Worm (Caenorhabditis elegans): ENCODE data around the gene ZC250.2.
A peak's percentile ranks its signal among the peaks of the same experiment; 100 is the strongest.

Gene ZC250.2

DNA sequence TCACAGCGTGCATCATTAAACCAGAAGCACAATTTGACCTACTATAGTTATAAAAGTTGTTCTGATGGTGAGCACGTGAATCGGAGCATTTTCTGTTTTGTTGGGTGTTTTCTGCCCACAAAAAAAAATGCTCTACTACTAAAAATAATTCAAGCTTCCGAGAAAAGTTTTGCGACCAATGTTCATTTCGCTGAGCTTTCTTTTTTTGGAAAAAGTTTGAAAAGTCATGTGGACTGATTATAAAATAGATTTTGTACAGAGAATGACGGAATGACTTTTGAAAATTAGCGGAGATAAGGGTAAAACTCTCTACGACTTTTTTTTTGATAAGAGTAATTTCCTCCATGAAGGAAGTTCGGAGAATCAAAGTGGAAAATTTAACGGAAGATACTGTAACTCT, 22.6 kb upstream of the ZC250.2 start (continued):
- TF ChIP-seq mdl-1 (tag; optimal IDR thresholded peaks at IDR 0.05) (peak in 1 of 2 experiments; percentile 16), unc-62 (GFP tag; optimal IDR thresholded peaks at IDR 0.05 in 1 of 2) (peak in 1 of 2 experiments; percentile 60), unc-62 (tag; optimal IDR thresholded peaks at IDR 0.05) (no peak), daf-16 (GFP tag; optimal IDR thresholded peaks at IDR 0.05) (no peak), daf-16 (tag; optimal IDR thresholded peaks at IDR 0.05) (peak; percentile 56), zfp-3 (GFP tag; conservative IDR thresholded peaks at IDR 0.05) (no peak)

DNA sequence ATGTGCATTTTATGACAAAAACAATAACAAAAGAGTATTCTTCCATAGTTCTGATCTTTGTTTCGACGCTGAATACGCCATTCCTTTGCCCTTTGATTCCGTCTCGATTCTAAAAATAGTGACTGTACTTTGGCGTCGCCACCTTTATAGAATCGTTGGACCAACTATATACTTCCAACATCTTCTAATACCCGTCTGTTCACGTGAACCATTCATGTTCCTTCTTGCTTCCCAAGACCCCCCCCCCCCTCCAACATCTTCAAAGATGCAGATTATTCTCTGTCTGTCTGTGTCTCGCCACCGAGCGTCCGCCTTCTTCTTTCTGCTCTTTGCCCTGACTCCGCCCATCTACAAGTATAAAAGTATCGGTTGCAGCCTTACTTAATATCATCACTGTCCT, 22.1 kb upstream of the ZC250.2 start:
- TF ChIP-seq dpl-1 (GFP tag; optimal IDR thresholded peaks at IDR 0.05) (no peak), T26A8.4 (GFP tag; IDR thresholded peaks at IDR 0.05) (no peak), daf-12 (tag; optimal IDR thresholded peaks at IDR 0.05) (no peak), hlh-30 (tag; optimal IDR thresholded peaks at IDR 0.05; ENCODE audit: insufficient read depth) (no peak), lsy-2 (tag; optimal IDR thresholded peaks at IDR 0.05) (no peak), jun-1 (tag; optimal IDR thresholded peaks at IDR 0.05) (no peak), dmd-9 (GFP tag; IDR thresholded peaks at IDR 0.05) (no peak), mes-2 (tag; optimal IDR thresholded peaks at IDR 0.05; ENCODE audit: poor library complexity, severe bottlenecking) (peak; percentile 33), nhr-48 (tag; optimal IDR thresholded peaks at IDR 0.05) (no peak), zip-2 (tag; optimal IDR thresholded peaks at IDR 0.05) (no peak), D1046.2 (GFP tag; IDR thresholded peaks at IDR 0.05) (no peak), spr-3 (GFP tag; optimal IDR thresholded peaks at IDR 0.05) (no peak), lim-7 (GFP tag; IDR thresholded peaks at IDR 0.05) (no peak), cey-2 (tag; optimal IDR thresholded peaks at IDR 0.05; ENCODE audit: borderline replicate concordance, insufficient read depth) (no peak), mep-1 (tag; optimal IDR thresholded peaks at IDR 0.05) (no peak), nhr-41 (GFP tag; IDR thresholded peaks at IDR 0.05) (no peak), F26F4.8 (GFP tag; conservative IDR thresholded peaks at IDR 0.05) (no peak), ces-1 (GFP tag; optimal IDR thresholded peaks at IDR 0.05) (no peak), mxl-2 (GFP tag; conservative IDR thresholded peaks at IDR 0.05) (peak; percentile 80), dmd-6 (GFP tag; IDR thresholded peaks at IDR 0.05) (peak; percentile 38; the same call in 1 of the 2 replicates), lin-39 (tag; optimal IDR thresholded peaks at IDR 0.05) (no peak)

DNA sequence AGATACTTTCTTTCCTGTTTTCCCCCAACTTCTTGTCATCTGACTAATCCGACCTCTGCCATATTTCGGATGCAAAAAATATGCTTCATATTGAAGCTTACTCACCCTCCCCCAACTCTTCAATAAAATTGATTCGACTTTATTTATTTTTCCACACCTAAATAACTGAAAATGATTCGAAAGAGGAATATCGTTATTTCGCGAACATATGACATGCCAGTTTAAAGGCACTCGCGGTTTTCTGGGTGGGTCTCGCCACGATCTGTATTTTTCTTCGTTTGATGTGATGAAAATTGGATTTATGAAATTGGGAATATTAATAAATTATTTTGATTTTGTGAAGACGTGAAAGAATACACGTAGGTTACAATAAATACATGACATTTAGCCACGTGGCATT, 20.5 kb upstream of the ZC250.2 start, which contains the start of gene F44E7.3:
Gene F44E7.3 (plus strand): TSS at position 319 of the 400 bp plus-strand sequence.
- TF ChIP-seq nhr-102 (tag; optimal IDR thresholded peaks at IDR 0.05) (no peak), aha-1 (tag) (peak; percentile 73), unc-62 (GFP tag; optimal IDR thresholded peaks at IDR 0.05 in 1 of 2) (peak in 1 of 2 experiments; percentile 59), unc-62 (tag; optimal IDR thresholded peaks at IDR 0.05) (no peak), skn-1 (tag; optimal IDR thresholded peaks at IDR 0.05) (no peak), dmd-9 (GFP tag; IDR thresholded peaks at IDR 0.05) (no peak), ceh-20 (GFP tag; IDR thresholded peaks at IDR 0.05) (no peak), set-16 (GFP tag; IDR thresholded peaks at IDR 0.05) (no peak), ceh-62 (tag; optimal IDR thresholded peaks at IDR 0.05) (no peak), dmd-6 (GFP tag; IDR thresholded peaks at IDR 0.05) (no peak), daf-16 (GFP tag; optimal IDR thresholded peaks at IDR 0.05) (no peak), daf-16 (tag; optimal IDR thresholded peaks at IDR 0.05) (no peak), lin-39 (tag; optimal IDR thresholded peaks at IDR 0.05) (no peak), saeg-2 (GFP tag; IDR thresholded peaks at IDR 0.05) (no peak), ces-1 (GFP tag; optimal IDR thresholded peaks at IDR 0.05) (no peak), zfp-3 (GFP tag; conservative IDR thresholded peaks at IDR 0.05) (no peak), T20F7.1 (GFP tag; optimal IDR thresholded peaks at IDR 0.05) (no peak), nhr-48 (tag; optimal IDR thresholded peaks at IDR 0.05) (no peak), R02D3.7 (tag; optimal IDR thresholded peaks at IDR 0.05) (no peak), hmg-1.1 (GFP tag; IDR thresholded peaks at IDR 0.05) (no peak), F49E8.2 (tag; optimal IDR thresholded peaks at IDR 0.05; ENCODE audit: borderline replicate concordance) (no peak), F44E2.7 (GFP tag; IDR thresholded peaks at IDR 0.05) (no peak), ceh-82 (tag; optimal IDR thresholded peaks at IDR 0.05) (no peak), zag-1 (tag; optimal IDR thresholded peaks at IDR 0.05) (no peak), mes-2 (tag; optimal IDR thresholded peaks at IDR 0.05; ENCODE audit: poor library complexity, severe bottlenecking) (peak; percentile 14), ceh-44 (GFP tag; IDR thresholded peaks at IDR 0.05) (no peak), ZK337.2 (GFP tag; IDR thresholded peaks at IDR 0.05) (no peak), unc-130 (GFP tag; optimal IDR thresholded peaks at IDR 0.05) (no peak), mxl-2 (GFP tag; conservative IDR thresholded peaks at IDR 0.05) (no peak), lin-38 (GFP tag; IDR thresholded peaks at IDR 0.05) (peak; percentile 36; the same call in 1 of the 2 replicates), nhr-111 (GFP tag; optimal IDR thresholded peaks at IDR 0.05) (no peak), vab-7 (GFP tag; IDR thresholded peaks at IDR 0.05) (no peak), gei-8 (GFP tag; optimal IDR thresholded peaks at IDR 0.05) (no peak)
